Worm (Caenorhabditis elegans) whole organism, L1 larva: ENCODE results near the gene ncs-6.

Experiments
- dsc-1 ChIP-seq: sonication (generic microtip); optimal IDR thresholded peaks from 2 replicates; lab custom pipeline; 2016; ENCODE audit warnings: mild to moderate bottlenecking, missing genetic modification characterization, missing compliant biosample characterization
- lsy-2 ChIP-seq, 2 experiments: fragments of 150-350 bp; optimal IDR thresholded peaks; 2 replicates each; lab custom pipeline; 2014; ENCODE audit warnings: missing biosample characterization in 2 of 2, missing genetic modification characterization in 2 of 2
- nhr-11 ChIP-seq: fragments of 150-350 bp; optimal IDR thresholded peaks from 2 replicates; lab custom pipeline; 2014; ENCODE audit warnings: missing biosample characterization, missing genetic modification characterization
- pag-3 ChIP-seq: sonication (generic microtip); optimal IDR thresholded peaks from 2 replicates; lab custom pipeline; 2017; ENCODE audit warnings: missing genetic modification characterization, mild to moderate bottlenecking, missing compliant biosample characterization, antibody characterized with exemption, borderline replicate concordance; ENCODE audit not compliant: insufficient read depth
- tbx-2 ChIP-seq: sonication (generic microtip); optimal IDR thresholded peaks from 2 replicates; lab custom pipeline; 2016; ENCODE audit warnings: missing genetic modification characterization, missing compliant biosample characterization
- unc-62 ChIP-seq: fragments of 150-350 bp; optimal IDR thresholded peaks from 2 replicates; lab custom pipeline; 2014; ENCODE audit warnings: missing biosample characterization, missing genetic modification reagents, missing genetic modification characterization

ce11 chrII:3562419-3562818 is 34.1 kb upstream of the ncs-6 start, which contains the start of gene W10G11.3:
- no peak for TF ChIP-seq dsc-1
- TF ChIP-seq unc-62: no peak
- TF ChIP-seq tbx-2: no peak
- TF ChIP-seq nhr-11 (tag; lab: Kevin White, UChicago): no peak
- TF ChIP-seq pag-3 (tag; lab: Kevin White, UChicago): no peak
- no peak for TF ChIP-seq lsy-2 (tag; optimal IDR thresholded peaks at IDR 0.05; lab: Kevin White, UChicago)
